Worm (Caenorhabditis elegans) whole organism, young adult: ENCODE data around the gene mcm-6.

ENCODE experiments used
- B0035.1 ChIP-seq: sonication (generic microtip); optimal IDR thresholded peaks from 2 replicates; lab custom pipeline; 2016; ENCODE audit warnings: missing genetic modification characterization, mild to moderate bottlenecking, missing compliant biosample characterization, missing genotype, missing genetic modification reagents
- D2030.7 ChIP-seq: fragments of 200-800 bp; sonication (Bioruptor generic); IDR thresholded peaks from 2 replicates; pipeline ENCODE4 v1.3.6; 2022; ENCODE audit warnings: missing genetic modification reagents, missing genetic modification characterization, missing compliant biosample characterization
- F49E8.2 ChIP-seq: sonication (generic microtip); optimal IDR thresholded peaks from 3 replicates; lab custom pipeline; 2017; ENCODE audit warnings: missing genetic modification characterization, mild to moderate bottlenecking, missing compliant biosample characterization, antibody characterized with exemption, moderate library complexity; ENCODE audit not compliant: insufficient read depth
- K11D2.4 ChIP-seq: fragments of 200-800 bp; sonication (Bioruptor generic); IDR thresholded peaks from 2 replicates; pipeline ENCODE4 v1.3.6; 2022; ENCODE audit warnings: missing genetic modification reagents, missing genetic modification characterization, missing compliant biosample characterization
- Y56A3A.18 ChIP-seq: fragments of 200-800 bp; sonication (Bioruptor generic); IDR thresholded peaks from 2 replicates; pipeline ENCODE4 v1.3.6; 2022; ENCODE audit warnings: missing genetic modification reagents, missing genetic modification characterization, missing compliant biosample characterization
- Y79H2A.3 ChIP-seq: fragments of 200-800 bp; sonication (Bioruptor generic); conservative IDR thresholded peaks from 2 replicates; pipeline ENCODE4 v1.3.6; 2022; ENCODE audit warnings: missing genetic modification reagents, missing genetic modification characterization, missing compliant biosample characterization
- athp-1 ChIP-seq: sonication (generic microtip); optimal IDR thresholded peaks from 2 replicates; lab custom pipeline; 2017; ENCODE audit warnings: mild to moderate bottlenecking, missing genetic modification characterization, missing compliant biosample characterization
- attf-3 ChIP-seq: fragments of 200-800 bp; sonication (Bioruptor generic); conservative IDR thresholded peaks from 2 replicates; pipeline ENCODE4 v1.3.6; 2022; ENCODE audit warnings: missing genetic modification reagents, missing genetic modification characterization, missing compliant biosample characterization
- attf-5 ChIP-seq: fragments of 200-800 bp; sonication (Bioruptor generic); optimal IDR thresholded peaks from 2 replicates; lab custom pipeline; 2018; ENCODE audit warnings: mild to moderate bottlenecking, missing genetic modification characterization, missing compliant biosample characterization
- bed-2 ChIP-seq: fragments of 200-800 bp; sonication (Bioruptor generic); IDR thresholded peaks from 2 replicates; pipeline ENCODE4 v1.3.6; 2022; ENCODE audit warnings: missing genetic modification reagents, missing genetic modification characterization, missing compliant biosample characterization
- cebp-1 ChIP-seq, 2 experiments: fragments of 200-800 bp in 1 of 2; sonication (Bioruptor generic) in 1 of 2; sonication (generic microtip) in 1 of 2; IDR thresholded peaks in 1 of 2; optimal IDR thresholded peaks in 1 of 2; 2 replicates each; pipeline versions ENCODE4 v1.3.6 to Lab custom; 2017 to 2022; ENCODE audit warnings: missing compliant biosample characterization in 2 of 2, missing genetic modification characterization in 2 of 2, mild to moderate bottlenecking in 1 of 2, missing genetic modification reagents in 1 of 2, moderate library complexity in 1 of 2
- ceh-27 ChIP-seq: fragments of 200-800 bp; sonication (Bioruptor generic); optimal IDR thresholded peaks from 2 replicates; lab custom pipeline; 2018; ENCODE audit warnings: mild to moderate bottlenecking, missing genetic modification characterization, moderate library complexity, missing compliant biosample characterization
- ceh-79 ChIP-seq: sonication (generic microtip); optimal IDR thresholded peaks from 2 replicates; lab custom pipeline; 2017; ENCODE audit warnings: mild to moderate bottlenecking, missing genetic modification characterization, missing compliant biosample characterization
- dox-1 ChIP-seq: fragments of 200-800 bp; sonication (Bioruptor generic); IDR thresholded peaks from 2 replicates; pipeline ENCODE4 v1.3.6; 2022; ENCODE audit warnings: missing genetic modification reagents, missing genetic modification characterization, missing compliant biosample characterization
- dpff-1 ChIP-seq: sonication (generic microtip); optimal IDR thresholded peaks from 2 replicates; lab custom pipeline; 2017; ENCODE audit warnings: mild to moderate bottlenecking, missing genetic modification characterization, missing compliant biosample characterization
- dpl-1 ChIP-seq: fragments of 150-350 bp; optimal IDR thresholded peaks from 2 replicates; lab custom pipeline; 2014; ENCODE audit warnings: missing biosample characterization, missing genetic modification reagents, missing genetic modification characterization
- egrh-3 ChIP-seq: fragments of 200-800 bp; sonication (Bioruptor generic); IDR thresholded peaks from 2 replicates; pipeline ENCODE4 v1.3.6; 2022; ENCODE audit warnings: missing genetic modification reagents, missing genetic modification characterization, missing compliant biosample characterization
- ekl-4 ChIP-seq: fragments of 200-800 bp; sonication (Bioruptor generic); IDR thresholded peaks from 2 replicates; pipeline ENCODE4 v1.3.6; 2022; ENCODE audit warnings: missing genetic modification reagents, missing genetic modification characterization, missing compliant biosample characterization
- hmg-1.2 ChIP-seq: fragments of 200-800 bp; sonication (Bioruptor generic); IDR thresholded peaks from 2 replicates; pipeline ENCODE4 v1.3.6; 2022; ENCODE audit warnings: missing genetic modification reagents, missing genetic modification characterization, missing compliant biosample characterization
- hrde-1 ChIP-seq: sonication (generic microtip); optimal IDR thresholded peaks from 2 replicates; lab custom pipeline; 2016; ENCODE audit warnings: missing genetic modification characterization, mild to moderate bottlenecking, missing compliant biosample characterization, moderate library complexity, missing genotype, missing genetic modification reagents, borderline replicate concordance
- lsy-27 ChIP-seq: sonication (generic microtip); optimal IDR thresholded peaks from 2 replicates; lab custom pipeline; 2017; ENCODE audit warnings: missing genetic modification characterization, mild to moderate bottlenecking, missing compliant biosample characterization, antibody characterized with exemption, missing genotype, borderline replicate concordance; ENCODE audit not compliant: insufficient read depth
- madf-10 ChIP-seq: sonication (generic microtip); optimal IDR thresholded peaks from 2 replicates; lab custom pipeline; 2016; ENCODE audit warnings: mild to moderate bottlenecking, missing genetic modification characterization, missing compliant biosample characterization
- madf-6 ChIP-seq: fragments of 200-800 bp; sonication (Bioruptor generic); IDR thresholded peaks from 2 replicates; pipeline ENCODE4 v1.3.6; 2022; ENCODE audit warnings: missing genetic modification reagents, missing genetic modification characterization, missing compliant biosample characterization
- madf-8 ChIP-seq: fragments of 200-800 bp; sonication (Bioruptor generic); conservative IDR thresholded peaks from 2 replicates; pipeline ENCODE4 v1.3.6; 2022; ENCODE audit warnings: missing genetic modification reagents, missing genetic modification characterization, missing compliant biosample characterization
- mes-4 ChIP-seq: sonication (generic microtip); optimal IDR thresholded peaks from 2 replicates; lab custom pipeline; 2016; ENCODE audit warnings: missing genotype, missing genetic modification characterization, missing compliant biosample characterization
- nfya-1 ChIP-seq: sonication (generic microtip); optimal IDR thresholded peaks from 2 replicates; lab custom pipeline; 2017; ENCODE audit warnings: antibody characterized with exemption, missing compliant biosample characterization, missing genetic modification characterization, borderline replicate concordance; ENCODE audit not compliant: insufficient read depth
- nhr-179 ChIP-seq: sonication (generic microtip); optimal IDR thresholded peaks from 2 replicates; lab custom pipeline; 2016; ENCODE audit warnings: mild to moderate bottlenecking, missing genetic modification characterization, missing compliant biosample characterization
- rcor-1 ChIP-seq: fragments of 200-800 bp; sonication (Bioruptor generic); IDR thresholded peaks from 2 replicates; pipeline ENCODE4 v1.3.6; 2022; ENCODE audit warnings: missing genetic modification reagents, missing genetic modification characterization, missing compliant biosample characterization
- rec-8 ChIP-seq, 2 experiments: sonication (generic microtip); optimal IDR thresholded peaks; 2 replicates each; lab custom pipeline; 2016; ENCODE audit warnings: mild to moderate bottlenecking in 2 of 2, missing genetic modification characterization in 2 of 2, missing genetic modification reagents in 2 of 2, missing genotype in 2 of 2, missing biosample characterization in 1 of 2, missing compliant biosample characterization in 1 of 2, moderate library complexity in 1 of 2
- snpc-3.4 ChIP-seq: sonication (generic microtip); optimal IDR thresholded peaks from 2 replicates; lab custom pipeline; 2017; ENCODE audit warnings: missing genetic modification characterization, mild to moderate bottlenecking, missing compliant biosample characterization, antibody characterized with exemption, moderate library complexity, missing genotype, missing genetic modification reagents
- somi-1 ChIP-seq: fragments of 200-800 bp; sonication (Bioruptor generic); optimal IDR thresholded peaks from 2 replicates; lab custom pipeline; 2018; ENCODE audit warnings: mild to moderate bottlenecking, missing genetic modification characterization, missing compliant biosample characterization
- tbp1 ChIP-seq: fragments of 200-800 bp; sonication (Bioruptor generic); optimal IDR thresholded peaks from 2 replicates; lab custom pipeline; 2018; ENCODE audit warnings: mild to moderate bottlenecking, missing genetic modification characterization, missing compliant biosample characterization
- tbx-9 ChIP-seq: sonication (generic microtip); optimal IDR thresholded peaks from 2 replicates; lab custom pipeline; 2016; ENCODE audit warnings: borderline replicate concordance, missing genetic modification characterization, inconsistent platforms, missing compliant biosample characterization
- xnd-1 ChIP-seq: sonication (generic microtip); optimal IDR thresholded peaks from 2 replicates; lab custom pipeline; 2016; ENCODE audit warnings: missing genotype, missing genetic modification reagents, missing genetic modification characterization, missing compliant biosample characterization
- zim-3 ChIP-seq: sonication (generic microtip); optimal IDR thresholded peaks from 2 replicates; lab custom pipeline; 2017; ENCODE audit warnings: mild to moderate bottlenecking, missing genetic modification characterization, moderate library complexity, missing compliant biosample characterization
- ztf-18 ChIP-seq: sonication (generic microtip); optimal IDR thresholded peaks from 2 replicates; lab custom pipeline; 2016; ENCODE audit warnings: missing genotype, mild to moderate bottlenecking, missing genetic modification characterization, missing compliant biosample characterization
- ztf-28 ChIP-seq: fragments of 200-800 bp; sonication (Bioruptor generic); IDR thresholded peaks from 2 replicates; pipeline ENCODE4 v1.3.6; 2022; ENCODE audit warnings: missing genetic modification reagents, missing genetic modification characterization, missing compliant biosample characterization
- ztf-3 ChIP-seq: fragments of 200-800 bp; sonication (Bioruptor generic); optimal IDR thresholded peaks from 2 replicates; lab custom pipeline; 2018; ENCODE audit warnings: mild to moderate bottlenecking, missing genetic modification characterization, missing compliant biosample characterization
- ztf-6 ChIP-seq: fragments of 200-800 bp; sonication (Bioruptor generic); IDR thresholded peaks from 2 replicates; pipeline ENCODE4 v1.3.6; 2022; ENCODE audit warnings: missing genetic modification reagents, missing genetic modification characterization, missing compliant biosample characterization

Gene mcm-6

ce11 chrIII:9818763-9819162 lies 24.6 kb downstream of the mcm-6 start, which contains the start of gene panl-3 (continued):
- TF ChIP-seq Y56A3A.18 (GFP tag; lab: Robert Waterston, UW) (no peak), xnd-1 (tag; lab: Kevin White, UChicago) (no peak), F49E8.2 (tag; lab: Kevin White, UChicago) (no peak), somi-1 (GFP tag; lab: Kevin White, UChicago) (peak; percentile 36), hmg-1.2 (GFP tag; lab: Robert Waterston, UW) (peak; percentile 46; the same call in 1 of the 2 replicates), hrde-1 (no peak), attf-3 (GFP tag; lab: Robert Waterston, UW) (no peak), nhr-179 (tag; lab: Kevin White, UChicago) (no peak), tbx-9 (tag; lab: Kevin White, UChicago) (no peak), ceh-27 (GFP tag; lab: Kevin White, UChicago) (peak; percentile 49), egrh-3 (GFP tag; lab: Robert Waterston, UW) (no peak)

ce11 chrIII:9822942-9823341 lies 28.8 kb downstream of the mcm-6 start, which contains the start of gene arl-5:
Gene arl-5, plus strand, starts transcription at chrIII:9823242.
- no peak for TF ChIP-seq ekl-4 (GFP tag; lab: Robert Waterston, UW)
- no peak for TF ChIP-seq athp-1 (tag; lab: Kevin White, UChicago)
- no peak for TF ChIP-seq madf-10 (tag; lab: Kevin White, UChicago)
- no peak for TF ChIP-seq madf-6
- TF ChIP-seq lsy-27 (tag; lab: Kevin White, UChicago) = no peak
- no peak for TF ChIP-seq dpl-1
- TF ChIP-seq rcor-1 (GFP tag; lab: Robert Waterston, UW) = no peak
- no peak for TF ChIP-seq mes-4 (tag; lab: Kevin White, UChicago)
- TF ChIP-seq ceh-79 (tag; lab: Kevin White, UChicago) = no peak
- no peak for TF ChIP-seq ceh-27 (GFP tag; lab: Kevin White, UChicago)
- no peak for TF ChIP-seq Y56A3A.18 (GFP tag; lab: Robert Waterston, UW)
- TF ChIP-seq madf-8 (GFP tag; lab: Robert Waterston, UW) = no peak
- no peak for TF ChIP-seq hrde-1
- TF ChIP-seq cebp-1 (GFP tag; IDR thresholded peaks at IDR 0.05; lab: Robert Waterston, UW) = no peak
- no peak for TF ChIP-seq cebp-1 (tag; optimal IDR thresholded peaks at IDR 0.05; lab: Kevin White, UChicago)
- no peak for TF ChIP-seq ztf-28
- no peak for TF ChIP-seq ztf-18 (tag; lab: Kevin White, UChicago)
- no peak for TF ChIP-seq snpc-3.4 (tag; lab: Kevin White, UChicago)
- TF ChIP-seq, all 124 proteins: peak for 0

- TF ChIP-seq ztf-3 (GFP tag; lab: Kevin White, UChicago) (no peak), B0035.1 (no peak), tbp1 (GFP tag; lab: Kevin White, UChicago) (no peak), bed-2 (GFP tag; lab: Robert Waterston, UW) (no peak), nfya-1 (tag; lab: Kevin White, UChicago) (no peak), D2030.7 (GFP tag; lab: Robert Waterston, UW) (no peak), ztf-6 (GFP tag; lab: Robert Waterston, UW) (no peak), zim-3 (no peak), dpff-1 (tag; lab: Kevin White, UChicago) (no peak), attf-5 (GFP tag; lab: Kevin White, UChicago) (no peak), dox-1 (GFP tag; lab: Robert Waterston, UW) (no peak), rec-8 (tag; optimal IDR thresholded peaks at IDR 0.05; lab: Kevin White, UChicago) (no peak), K11D2.4 (GFP tag; lab: Robert Waterston, UW) (no peak), Y79H2A.3 (GFP tag; lab: Robert Waterston, UW) (no peak), somi-1 (GFP tag; lab: Kevin White, UChicago) (no peak)
These were observed 29.6 kb downstream of the mcm-6 start for ce11 chrIII:9823748-9824147.
